Fruit fly (Drosophila melanogaster): ENCODE measurements around the gene elg1.

dm6 chr3L:16087323-16087816, 44.5 kb upstream of the elg1 start, which contains the start of gene Tasp1:
- TF ChIP-seq CTCF (optimal IDR thresholded peaks at IDR 0.05) (no peak), CG8478 (optimal IDR thresholded peaks at IDR 0.05) (no peak)
